Worm (Caenorhabditis elegans) whole organism, young adult: Measurements from ENCODE around the gene tyr-1.
A peak's percentile ranks its signal among the peaks of the same experiment; 100 is the strongest.

Source experiments
- B0019.2 ChIP-seq: fragments of 200-800 bp; sonication (Bioruptor generic); conservative IDR thresholded peaks from 2 replicates; pipeline ENCODE4 v1.3.6; 2022; ENCODE audit warnings: missing genetic modification reagents, missing genetic modification characterization, missing compliant biosample characterization
- B0261.1 ChIP-seq: sonication (generic microtip); optimal IDR thresholded peaks from 2 replicates; lab custom pipeline; 2016; ENCODE audit warnings: mild to moderate bottlenecking, missing genetic modification characterization, moderate library complexity, missing compliant biosample characterization
- C06A6.2 ChIP-seq: fragments of 200-800 bp; sonication (Bioruptor generic); conservative IDR thresholded peaks from 2 replicates; pipeline ENCODE4 v1.3.6; 2022; ENCODE audit warnings: missing genetic modification characterization, missing compliant biosample characterization
- D2030.7 ChIP-seq: fragments of 200-800 bp; sonication (Bioruptor generic); IDR thresholded peaks from 2 replicates; pipeline ENCODE4 v1.3.6; 2022; ENCODE audit warnings: missing genetic modification reagents, missing genetic modification characterization, missing compliant biosample characterization
- F33H1.4 ChIP-seq: fragments of 200-800 bp; sonication (Bioruptor generic); IDR thresholded peaks from 2 replicates; pipeline ENCODE4 v1.3.6; 2022; ENCODE audit warnings: missing genetic modification reagents, missing genetic modification characterization, missing compliant biosample characterization
- F39B2.1 ChIP-seq: fragments of 200-800 bp; sonication (Bioruptor generic); IDR thresholded peaks from 2 replicates; pipeline ENCODE4 v1.3.6; 2022; ENCODE audit warnings: missing genetic modification reagents, missing genetic modification characterization, missing compliant biosample characterization
- F49E8.2 ChIP-seq: sonication (generic microtip); optimal IDR thresholded peaks from 3 replicates; lab custom pipeline; 2017; ENCODE audit warnings: missing genetic modification characterization, mild to moderate bottlenecking, missing compliant biosample characterization, antibody characterized with exemption, moderate library complexity; ENCODE audit not compliant: insufficient read depth
- F55B11.4 ChIP-seq: sonication (generic microtip); optimal IDR thresholded peaks from 2 replicates; lab custom pipeline; 2016; ENCODE audit warnings: missing compliant biosample characterization, missing genetic modification characterization, borderline replicate concordance; ENCODE audit not compliant: insufficient read depth
- F57C9.4 ChIP-seq: sonication (generic microtip); optimal IDR thresholded peaks from 2 replicates; lab custom pipeline; 2017; ENCODE audit warnings: mild to moderate bottlenecking, missing genetic modification characterization, missing compliant biosample characterization
- T07F8.4 ChIP-seq: sonication (generic microtip); optimal IDR thresholded peaks from 2 replicates; lab custom pipeline; 2016; ENCODE audit warnings: mild to moderate bottlenecking, missing genetic modification characterization, moderate library complexity, missing compliant biosample characterization
- Y53F4B.3 ChIP-seq: fragments of 200-800 bp; sonication (Bioruptor generic); IDR thresholded peaks from 2 replicates; pipeline ENCODE4 v1.3.6; 2022; ENCODE audit warnings: missing genetic modification reagents, missing genetic modification characterization, missing compliant biosample characterization
- Y79H2A.3 ChIP-seq: fragments of 200-800 bp; sonication (Bioruptor generic); conservative IDR thresholded peaks from 2 replicates; pipeline ENCODE4 v1.3.6; 2022; ENCODE audit warnings: missing genetic modification reagents, missing genetic modification characterization, missing compliant biosample characterization
- Y95B8A.8 ChIP-seq: fragments of 200-800 bp; sonication (Bioruptor generic); IDR thresholded peaks from 2 replicates; pipeline ENCODE4 v1.3.6; 2022; ENCODE audit warnings: missing genetic modification reagents, missing genetic modification characterization, missing compliant biosample characterization
- ZK185.1 ChIP-seq: sonication (generic microtip); optimal IDR thresholded peaks from 2 replicates; lab custom pipeline; 2016; ENCODE audit warnings: mild to moderate bottlenecking, missing genetic modification characterization, missing compliant biosample characterization; ENCODE audit not compliant: poor library complexity, severe bottlenecking
- aptf-3 ChIP-seq: fragments of 200-800 bp; sonication (Bioruptor generic); IDR thresholded peaks from 2 replicates; pipeline ENCODE4 v1.3.6; 2022; ENCODE audit warnings: missing genetic modification characterization, missing compliant biosample characterization
- athp-1 ChIP-seq: sonication (generic microtip); optimal IDR thresholded peaks from 2 replicates; lab custom pipeline; 2017; ENCODE audit warnings: mild to moderate bottlenecking, missing genetic modification characterization, missing compliant biosample characterization
- attf-5 ChIP-seq: fragments of 200-800 bp; sonication (Bioruptor generic); optimal IDR thresholded peaks from 2 replicates; lab custom pipeline; 2018; ENCODE audit warnings: mild to moderate bottlenecking, missing genetic modification characterization, missing compliant biosample characterization
- cebp-1 ChIP-seq, 2 experiments: fragments of 200-800 bp in 1 of 2; sonication (Bioruptor generic) in 1 of 2; sonication (generic microtip) in 1 of 2; IDR thresholded peaks in 1 of 2; optimal IDR thresholded peaks in 1 of 2; 2 replicates each; pipeline versions ENCODE4 v1.3.6 to Lab custom; 2017 to 2022; ENCODE audit warnings: missing compliant biosample characterization in 2 of 2, missing genetic modification characterization in 2 of 2, mild to moderate bottlenecking in 1 of 2, missing genetic modification reagents in 1 of 2, moderate library complexity in 1 of 2
- cebp-2 ChIP-seq: fragments of 200-800 bp; sonication (Bioruptor generic); IDR thresholded peaks from 2 replicates; pipeline ENCODE4 v1.3.6; 2022; ENCODE audit warnings: missing genetic modification characterization, missing compliant biosample characterization
- ceh-100 ChIP-seq: fragments of 200-800 bp; sonication (Bioruptor generic); IDR thresholded peaks from 2 replicates; pipeline ENCODE4 v1.3.6; 2022; ENCODE audit warnings: missing genetic modification reagents, missing genetic modification characterization, missing compliant biosample characterization
- ceh-40 ChIP-seq: fragments of 200-800 bp; sonication (Bioruptor generic); IDR thresholded peaks from 2 replicates; pipeline ENCODE4 v1.3.6; 2022; ENCODE audit warnings: missing genetic modification characterization, missing compliant biosample characterization
- ceh-58 ChIP-seq: fragments of 200-800 bp; sonication (Bioruptor generic); IDR thresholded peaks from 2 replicates; pipeline ENCODE4 v1.3.6; 2022; ENCODE audit warnings: missing genetic modification characterization, missing compliant biosample characterization
- ceh-91 ChIP-seq: fragments of 200-800 bp; sonication (Bioruptor generic); IDR thresholded peaks from 2 replicates; pipeline ENCODE4 v1.3.6; 2022; ENCODE audit warnings: missing genetic modification reagents, missing genetic modification characterization, missing compliant biosample characterization
- die-1 ChIP-seq: sonication (generic microtip); optimal IDR thresholded peaks from 2 replicates; lab custom pipeline; 2016; ENCODE audit warnings: missing genotype, mild to moderate bottlenecking, missing genetic modification characterization, missing compliant biosample characterization
- dox-1 ChIP-seq: fragments of 200-800 bp; sonication (Bioruptor generic); IDR thresholded peaks from 2 replicates; pipeline ENCODE4 v1.3.6; 2022; ENCODE audit warnings: missing genetic modification reagents, missing genetic modification characterization, missing compliant biosample characterization
- efl-1 ChIP-seq: fragments of 150-350 bp; optimal IDR thresholded peaks from 2 replicates; lab custom pipeline; 2014; ENCODE audit warnings: missing biosample characterization, missing genetic modification reagents, missing genetic modification characterization
- egl-44 ChIP-seq: fragments of 200-800 bp; sonication (Bioruptor generic); IDR thresholded peaks from 2 replicates; pipeline ENCODE4 v1.3.6; 2022; ENCODE audit warnings: missing genetic modification reagents, missing genetic modification characterization, missing compliant biosample characterization
- him-1 ChIP-seq: sonication (generic microtip); optimal IDR thresholded peaks from 2 replicates; lab custom pipeline; 2016; ENCODE audit warnings: missing genotype, missing genetic modification reagents, missing genetic modification characterization, missing compliant biosample characterization
- hlh-12 ChIP-seq: sonication (generic microtip); optimal IDR thresholded peaks from 2 replicates; lab custom pipeline; 2016; ENCODE audit warnings: missing genetic modification characterization, missing compliant biosample characterization
- hmg-1.2 ChIP-seq: fragments of 200-800 bp; sonication (Bioruptor generic); IDR thresholded peaks from 2 replicates; pipeline ENCODE4 v1.3.6; 2022; ENCODE audit warnings: missing genetic modification reagents, missing genetic modification characterization, missing compliant biosample characterization
- lag-1 ChIP-seq: fragments of 200-800 bp; sonication (Bioruptor generic); IDR thresholded peaks from 2 replicates; pipeline ENCODE4 v1.3.6; 2022; ENCODE audit warnings: missing genetic modification reagents, missing genetic modification characterization, missing compliant biosample characterization
- let-526 ChIP-seq: fragments of 200-800 bp; sonication (Bioruptor generic); IDR thresholded peaks from 2 replicates; pipeline ENCODE4 v1.3.6; 2022; ENCODE audit warnings: missing genetic modification reagents, missing genetic modification characterization, missing compliant biosample characterization
- let-607 ChIP-seq, 2 experiments: fragments of 200-800 bp in 1 of 2; sonication (Bioruptor generic) in 1 of 2; sonication (generic microtip) in 1 of 2; optimal IDR thresholded peaks; 2 replicates each; lab custom pipeline; 2016 to 2018; ENCODE audit warnings: mild to moderate bottlenecking in 2 of 2, missing compliant biosample characterization in 2 of 2, missing genetic modification characterization in 2 of 2, moderate library complexity in 2 of 2, missing genotype in 1 of 2
- lin-54 ChIP-seq: fragments of 200-800 bp; sonication (Bioruptor generic); optimal IDR thresholded peaks from 2 replicates; lab custom pipeline; 2018; ENCODE audit warnings: mild to moderate bottlenecking, missing genetic modification characterization, missing compliant biosample characterization
- lsy-27 ChIP-seq: sonication (generic microtip); optimal IDR thresholded peaks from 2 replicates; lab custom pipeline; 2017; ENCODE audit warnings: missing genetic modification characterization, mild to moderate bottlenecking, missing compliant biosample characterization, antibody characterized with exemption, missing genotype, borderline replicate concordance; ENCODE audit not compliant: insufficient read depth
- madf-10 ChIP-seq: sonication (generic microtip); optimal IDR thresholded peaks from 2 replicates; lab custom pipeline; 2016; ENCODE audit warnings: mild to moderate bottlenecking, missing genetic modification characterization, missing compliant biosample characterization
- madf-8 ChIP-seq: fragments of 200-800 bp; sonication (Bioruptor generic); conservative IDR thresholded peaks from 2 replicates; pipeline ENCODE4 v1.3.6; 2022; ENCODE audit warnings: missing genetic modification reagents, missing genetic modification characterization, missing compliant biosample characterization
- mes-4 ChIP-seq: sonication (generic microtip); optimal IDR thresholded peaks from 2 replicates; lab custom pipeline; 2016; ENCODE audit warnings: missing genotype, missing genetic modification characterization, missing compliant biosample characterization
- mxl-1 ChIP-seq: sonication (generic microtip); optimal IDR thresholded peaks from 2 replicates; lab custom pipeline; 2016; ENCODE audit warnings: missing genetic modification characterization, missing compliant biosample characterization
- nfya-2 ChIP-seq: fragments of 200-800 bp; sonication (Bioruptor generic); IDR thresholded peaks from 2 replicates; pipeline ENCODE4 v1.3.6; 2022; ENCODE audit warnings: missing genetic modification reagents, missing genetic modification characterization, missing compliant biosample characterization
- nhr-179 ChIP-seq: sonication (generic microtip); optimal IDR thresholded peaks from 2 replicates; lab custom pipeline; 2016; ENCODE audit warnings: mild to moderate bottlenecking, missing genetic modification characterization, missing compliant biosample characterization
- nhr-90 ChIP-seq: sonication (generic microtip); optimal IDR thresholded peaks from 2 replicates; lab custom pipeline; 2016; ENCODE audit warnings: missing genotype, mild to moderate bottlenecking, missing genetic modification characterization, missing compliant biosample characterization
- repo-1 ChIP-seq: sonication (generic microtip); optimal IDR thresholded peaks from 2 replicates; lab custom pipeline; 2017; ENCODE audit warnings: mild to moderate bottlenecking, missing genetic modification characterization, missing compliant biosample characterization
- sea-2 ChIP-seq: fragments of 200-800 bp; sonication (Bioruptor generic); IDR thresholded peaks from 2 replicates; pipeline ENCODE4 v1.3.6; 2022; ENCODE audit warnings: missing genetic modification characterization, missing compliant biosample characterization
- snpc-1.3 ChIP-seq: sonication (generic microtip); optimal IDR thresholded peaks from 2 replicates; lab custom pipeline; 2017; ENCODE audit warnings: missing genetic modification characterization, mild to moderate bottlenecking, missing compliant biosample characterization, antibody characterized with exemption, moderate library complexity, missing genotype, missing genetic modification reagents; ENCODE audit not compliant: insufficient read depth
- snpc-4 ChIP-seq, 5 experiments: fragments of 150-350 bp in 1 of 5; sonication (generic microtip) in 4 of 5; optimal IDR thresholded peaks; 2 replicates each; lab custom pipeline; 2014 to 2018; ENCODE audit warnings: missing genetic modification characterization in 5 of 5, missing biosample characterization in 3 of 5, antibody characterized with exemption in 2 of 5, mild to moderate bottlenecking in 2 of 5, missing compliant biosample characterization in 2 of 5, missing genotype in 2 of 5, moderate library complexity in 2 of 5, missing genetic modification reagents in 1 of 5
- tbp1 ChIP-seq: fragments of 200-800 bp; sonication (Bioruptor generic); optimal IDR thresholded peaks from 2 replicates; lab custom pipeline; 2018; ENCODE audit warnings: mild to moderate bottlenecking, missing genetic modification characterization, missing compliant biosample characterization

The tyr-1 gene

DNA sequence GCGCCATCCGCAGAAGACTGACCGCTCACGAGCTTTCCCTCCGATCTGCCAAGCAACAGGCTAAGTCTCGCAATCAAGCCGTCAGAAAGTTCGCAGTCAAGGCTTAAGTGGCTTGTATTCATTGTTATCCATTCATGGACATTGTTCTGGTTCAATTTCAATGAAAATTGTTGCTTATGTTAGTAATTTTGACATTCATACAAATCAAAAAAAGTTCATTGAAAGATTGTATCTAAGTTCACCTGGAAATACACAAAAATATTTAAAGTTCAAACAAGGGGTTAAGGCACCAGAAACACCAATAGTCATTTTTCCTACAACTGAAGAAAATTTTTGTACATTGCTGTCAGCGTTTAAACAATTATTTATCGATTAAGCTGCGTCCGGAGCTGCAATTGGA, 18.1 kb upstream of the tyr-1 start (continued):
- peak; percentile 20 for TF ChIP-seq snpc-4 (GFP tag; optimal IDR thresholded peaks at IDR 0.05; lab: Kevin White, UChicago)
- TF ChIP-seq snpc-4 (tag; optimal IDR thresholded peaks at IDR 0.05; lab: Kevin White, UChicago), result peak in 1 of 4 experiments; percentile 53
- peak; percentile 11; the same call in 1 of the 2 replicates for TF ChIP-seq madf-8 (GFP tag; lab: Robert Waterston, UW)
- no peak for TF ChIP-seq die-1 (tag; lab: Kevin White, UChicago)
- TF ChIP-seq Y79H2A.3 (GFP tag; lab: Robert Waterston, UW), result no peak
- TF ChIP-seq aptf-3 (GFP tag; lab: Robert Waterston, UW), result no peak
- TF ChIP-seq snpc-1.3 (tag; lab: Kevin White, UChicago), result peak; percentile 11
- no peak for TF ChIP-seq ceh-91 (GFP tag; lab: Robert Waterston, UW)
- TF ChIP-seq cebp-1 (GFP tag; IDR thresholded peaks at IDR 0.05; lab: Robert Waterston, UW), result no peak
- TF ChIP-seq cebp-1 (tag; optimal IDR thresholded peaks at IDR 0.05; lab: Kevin White, UChicago), result peak; percentile 19
- TF ChIP-seq C06A6.2 (GFP tag; lab: Robert Waterston, UW), result no peak
- no peak for TF ChIP-seq nhr-179 (tag; lab: Kevin White, UChicago)
- peak; percentile 68 for TF ChIP-seq lin-54 (GFP tag; lab: Kevin White, UChicago)
- 0 out of 2 replicates have a peak, but pooled peaks have one; percentile 24 for TF ChIP-seq F33H1.4 (GFP tag; lab: Robert Waterston, UW)
- TF ChIP-seq lag-1 (GFP tag; lab: Robert Waterston, UW), result no peak
- peak; percentile 57 for TF ChIP-seq ceh-100 (GFP tag; lab: Robert Waterston, UW)
- no peak for TF ChIP-seq let-607 (tag; optimal IDR thresholded peaks at IDR 0.05; lab: Kevin White, UChicago)
- TF ChIP-seq hlh-12 (tag; lab: Kevin White, UChicago), result no peak
- no peak for TF ChIP-seq mes-4 (tag; lab: Kevin White, UChicago)
- no peak for TF ChIP-seq tbp1 (GFP tag; lab: Kevin White, UChicago)
- TF ChIP-seq cebp-2 (GFP tag; lab: Robert Waterston, UW), result no peak
- no peak for TF ChIP-seq ceh-58 (GFP tag; lab: Robert Waterston, UW)
- TF ChIP-seq efl-1 (GFP tag; lab: Kevin White, UChicago), result peak; percentile 14
- TF ChIP-seq F39B2.1 (GFP tag; lab: Robert Waterston, UW), result peak; percentile 48; the same call in 1 of the 2 replicates
- TF ChIP-seq ceh-40 (GFP tag; lab: Robert Waterston, UW), result no peak
- TF ChIP-seq F49E8.2 (tag; lab: Kevin White, UChicago), result peak; percentile 82
- peak; percentile 53 for TF ChIP-seq him-1 (tag; lab: Kevin White, UChicago)
- TF ChIP-seq F55B11.4 (tag; lab: Kevin White, UChicago), result no peak
- TF ChIP-seq attf-5 (GFP tag; lab: Kevin White, UChicago), result no peak
- peak; percentile 11 for TF ChIP-seq athp-1
- peak; percentile 20; the same call in 1 of the 2 replicates for TF ChIP-seq hmg-1.2 (GFP tag; lab: Robert Waterston, UW)
- TF ChIP-seq F57C9.4, result no peak
- TF ChIP-seq nhr-90 (tag; lab: Kevin White, UChicago), result peak; percentile 9
- TF ChIP-seq egl-44 (GFP tag; lab: Robert Waterston, UW), result no peak
- TF ChIP-seq mxl-1 (tag; lab: Kevin White, UChicago), result no peak
- TF ChIP-seq B0261.1 (tag; lab: Kevin White, UChicago), result no peak
- no peak for TF ChIP-seq let-526 (GFP tag; lab: Robert Waterston, UW)
- TF ChIP-seq nfya-2 (GFP tag; lab: Robert Waterston, UW), result no peak
- peak; percentile 48; the same call in 1 of the 2 replicates for TF ChIP-seq dox-1
- TF ChIP-seq lsy-27 (tag; lab: Kevin White, UChicago), result no peak
- TF ChIP-seq madf-10 (tag; lab: Kevin White, UChicago), result no peak
- TF ChIP-seq D2030.7, result no peak; the same call in 1 of the 2 replicates
- TF ChIP-seq repo-1 (tag; lab: Kevin White, UChicago), result no peak
- no peak for TF ChIP-seq T07F8.4 (tag; lab: Kevin White, UChicago)
- TF ChIP-seq B0019.2 (GFP tag; lab: Robert Waterston, UW), result no peak
- no peak for TF ChIP-seq ZK185.1
- no peak for TF ChIP-seq sea-2 (GFP tag; lab: Robert Waterston, UW)
- no peak for TF ChIP-seq Y53F4B.3 (GFP tag; lab: Robert Waterston, UW)
- TF ChIP-seq Y95B8A.8 (GFP tag; lab: Robert Waterston, UW), result peak; percentile 69; the same call in 1 of the 2 replicates
